Worm (Caenorhabditis elegans) whole organism, L1 larva: Measurements from ENCODE around the gene lec-1.
A peak's percentile ranks its signal among the peaks of the same experiment; 100 is the strongest.

Experiments used
- ces-1 ChIP-seq: fragments of 150-350 bp; optimal IDR thresholded peaks from 2 replicates; lab custom pipeline; 2014; ENCODE audit warnings: missing biosample characterization, missing genetic modification reagents, missing genetic modification characterization
- efl-1 ChIP-seq, 4 experiments: fragments of 150-350 bp; optimal IDR thresholded peaks in 3 of 4; peaks in 1 of 4; 1 replicate in 1 of 4; 2 replicates in 3 of 4; lab custom pipeline; 2014; ENCODE audit warnings: missing biosample characterization in 2 of 4, missing genetic modification characterization in 2 of 4, missing genetic modification reagents in 2 of 4
- jun-1 ChIP-seq: fragments of 150-350 bp; optimal IDR thresholded peaks from 2 replicates; lab custom pipeline; 2014; ENCODE audit warnings: missing biosample characterization, missing genetic modification reagents, missing genetic modification characterization
- lin-39 ChIP-seq: fragments of 150-350 bp; optimal IDR thresholded peaks from 2 replicates; lab custom pipeline; 2014; ENCODE audit warnings: missing biosample characterization, missing genetic modification reagents, missing genetic modification characterization
- lsy-2 ChIP-seq, 2 experiments: fragments of 150-350 bp; optimal IDR thresholded peaks; 2 replicates each; lab custom pipeline; 2014; ENCODE audit warnings: missing biosample characterization in 2 of 2, missing genetic modification characterization in 2 of 2
- nhr-237 ChIP-seq: fragments of 150-350 bp; optimal IDR thresholded peaks from 2 replicates; lab custom pipeline; 2014; ENCODE audit warnings: missing biosample characterization, missing genetic modification characterization
- nhr-76 ChIP-seq: sonication (generic microtip); optimal IDR thresholded peaks from 2 replicates; lab custom pipeline; 2017; ENCODE audit warnings: missing biosample characterization, missing genetic modification characterization
- nhr-85 ChIP-seq: sonication (generic microtip); peaks from one replicate; lab custom pipeline; 2016; ENCODE audit warnings: missing genetic modification characterization, inconsistent platforms, missing compliant biosample characterization
- sptf-1 ChIP-seq: fragments of 150-350 bp; optimal IDR thresholded peaks from 2 replicates; lab custom pipeline; 2014; ENCODE audit warnings: missing biosample characterization, missing genetic modification characterization
- tlp-1 ChIP-seq: fragments of 150-350 bp; optimal IDR thresholded peaks from 2 replicates; lab custom pipeline; 2014; ENCODE audit warnings: missing biosample characterization, missing genetic modification characterization
- ztf-11 ChIP-seq, 2 experiments: sonication (generic microtip); optimal IDR thresholded peaks; 2 replicates each; lab custom pipeline; 2016 to 2017; ENCODE audit warnings: missing genetic modification characterization in 2 of 2, missing biosample characterization in 1 of 2, missing compliant biosample characterization in 1 of 2
- ztf-4 ChIP-seq: fragments of 150-350 bp; optimal IDR thresholded peaks from 2 replicates; lab custom pipeline; 2014; ENCODE audit warnings: missing biosample characterization, missing genetic modification characterization

- TF ChIP-seq ztf-11 (tag; optimal IDR thresholded peaks at IDR 0.05; lab: Kevin White, UChicago) (no peak), nhr-76 (tag; lab: Kevin White, UChicago) (no peak), nhr-237 (tag; lab: Kevin White, UChicago) (no peak), lin-39 (tag; lab: Kevin White, UChicago) (no peak), sptf-1 (no peak), ztf-4 (tag; lab: Kevin White, UChicago) (no peak), efl-1 (optimal IDR thresholded peaks at IDR 0.05; lab: Kevin White, UChicago) (peak in 1 of 2 experiments; percentile 27), efl-1 (GFP tag; optimal IDR thresholded peaks at IDR 0.05 in 1 of 2; lab: Kevin White, UChicago) (peak; percentile 41 to 94), nhr-85 (tag; lab: Kevin White, UChicago) (peak; percentile 74), jun-1 (tag; lab: Kevin White, UChicago) (no peak), ces-1 (GFP tag; lab: Kevin White, UChicago) (no peak), lsy-2 (tag; optimal IDR thresholded peaks at IDR 0.05; lab: Kevin White, UChicago) (peak in 1 of 2 experiments; percentile 28), tlp-1 (no peak)
Observed at ce11 chrII:13189363-13189762, 6.0 kb upstream of the lec-1 start.
